Fruit fly (Drosophila melanogaster) whole organism, prepupa: Measurements from ENCODE around the gene CtsF.

Experiments used
- Blimp-1 ChIP-seq: fragments of 200-800 bp; sonication (Bioruptor generic); optimal IDR thresholded peaks from 3 replicates; lab custom pipeline; 2017; ENCODE audit warnings: missing biosample characterization, missing genetic modification characterization, mild to moderate bottlenecking, moderate library complexity, missing genetic modification reagents
- CG10631 ChIP-seq: fragments of 200-800 bp; sonication (Bioruptor generic); optimal IDR thresholded peaks from 2 replicates; lab custom pipeline; 2016; ENCODE audit warnings: missing biosample characterization, missing genetic modification characterization
- CG11294 ChIP-seq: fragments of 200-800 bp; sonication (Bioruptor generic); IDR thresholded peaks from 2 replicates; pipeline ENCODE4 v1.3.6; 2022; ENCODE audit warnings: missing biosample characterization, missing genetic modification characterization
- CG11762 ChIP-seq: fragments of 200-800 bp; sonication (Bioruptor generic); optimal IDR thresholded peaks from 3 replicates; lab custom pipeline; 2016; ENCODE audit warnings: missing biosample characterization, missing genetic modification characterization; ENCODE audit not compliant: insufficient read depth
- CG15336 ChIP-seq: fragments of 200-800 bp; sonication (Bioruptor generic); IDR thresholded peaks from 2 replicates; pipeline ENCODE4 v1.3.6; 2022; ENCODE audit warnings: missing biosample characterization, missing genetic modification characterization
- CG1621 ChIP-seq: fragments of 200-800 bp; sonication (Bioruptor generic); optimal IDR thresholded peaks from 3 replicates; lab custom pipeline; 2018; ENCODE audit warnings: missing biosample characterization, mild to moderate bottlenecking, missing genetic modification characterization
- CG3032 ChIP-seq: fragments of 200-800 bp; optimal IDR thresholded peaks from 2 replicates; lab custom pipeline; 2019; ENCODE audit warnings: missing biosample characterization, mild to moderate bottlenecking, missing genetic modification characterization, moderate library complexity
- CG31627 ChIP-seq: fragments of 200-800 bp; sonication (Bioruptor generic); optimal IDR thresholded peaks from 3 replicates; lab custom pipeline; 2016; ENCODE audit warnings: missing biosample characterization, missing genetic modification characterization
- CG32006 ChIP-seq: fragments of 200-800 bp; sonication (Bioruptor generic); optimal IDR thresholded peaks from 3 replicates; lab custom pipeline; 2017; ENCODE audit warnings: missing biosample characterization, mild to moderate bottlenecking, missing genetic modification characterization
- CG4318 ChIP-seq: fragments of 200-800 bp; sonication (Bioruptor generic); optimal IDR thresholded peaks from 3 replicates; lab custom pipeline; 2017; ENCODE audit warnings: missing biosample characterization, mild to moderate bottlenecking, missing genetic modification characterization
- CG6163 ChIP-seq: fragments of 200-800 bp; sonication (Bioruptor generic); IDR thresholded peaks from 3 replicates; pipeline ENCODE4 v1.3.6; 2022; ENCODE audit warnings: missing biosample characterization, missing genetic modification characterization
- CG6276 ChIP-seq: fragments of 200-800 bp; sonication (Bioruptor generic); optimal IDR thresholded peaks from 2 replicates; lab custom pipeline; 2017; ENCODE audit warnings: missing biosample characterization, mild to moderate bottlenecking, missing genetic modification characterization
- CG6808 ChIP-seq: fragments of 200-800 bp; sonication (Bioruptor generic); optimal IDR thresholded peaks from 3 replicates; lab custom pipeline; 2017; ENCODE audit warnings: missing biosample characterization, missing genetic modification characterization, mild to moderate bottlenecking, moderate library complexity, missing genetic modification reagents
- CG6854 ChIP-seq: fragments of 200-800 bp; sonication (Bioruptor generic); optimal IDR thresholded peaks from 2 replicates; lab custom pipeline; 2017; ENCODE audit warnings: missing biosample characterization, mild to moderate bottlenecking, missing genetic modification characterization
- CG7368 ChIP-seq: fragments of 200-800 bp; sonication (Bioruptor generic); optimal IDR thresholded peaks from 3 replicates; lab custom pipeline; 2016; ENCODE audit warnings: missing biosample characterization, missing genetic modification characterization
- CG9139 ChIP-seq: fragments of 200-800 bp; sonication (Bioruptor generic); optimal IDR thresholded peaks from 3 replicates; lab custom pipeline; 2017; ENCODE audit warnings: missing biosample characterization, mild to moderate bottlenecking, missing genetic modification characterization
- Eip75B ChIP-seq: fragments of 200-800 bp; sonication (Bioruptor generic); optimal IDR thresholded peaks from 3 replicates; lab custom pipeline; 2016; ENCODE audit warnings: missing biosample characterization, missing genetic modification characterization
- Eip78C ChIP-seq: fragments of 200-800 bp; sonication (Bioruptor generic); peaks from one replicate; lab custom pipeline; 2016; ENCODE audit warnings: missing biosample characterization, missing genetic modification characterization
- Ets21C ChIP-seq: fragments of 200-800 bp; sonication (Bioruptor generic); optimal IDR thresholded peaks from 3 replicates; lab custom pipeline; 2016; ENCODE audit warnings: missing biosample characterization, missing genetic modification characterization
- Hr4 ChIP-seq: fragments of 200-800 bp; sonication (Bioruptor generic); optimal IDR thresholded peaks from 3 replicates; lab custom pipeline; 2016; ENCODE audit warnings: missing biosample characterization, missing genetic modification characterization
- Met ChIP-seq: fragments of 200-800 bp; sonication (Bioruptor generic); optimal IDR thresholded peaks from 3 replicates; lab custom pipeline; 2016; ENCODE audit warnings: missing biosample characterization, missing genetic modification characterization
- Sox14 ChIP-seq: fragments of 200-800 bp; sonication (Bioruptor generic); optimal IDR thresholded peaks from 3 replicates; lab custom pipeline; 2016; ENCODE audit warnings: missing biosample characterization, missing genetic modification characterization
- achi ChIP-seq: fragments of 200-800 bp; sonication (Bioruptor generic); optimal IDR thresholded peaks from 3 replicates; lab custom pipeline; 2016; ENCODE audit warnings: missing biosample characterization, missing genetic modification characterization
- cyc ChIP-seq: fragments of 200-800 bp; sonication (Bioruptor generic); optimal IDR thresholded peaks from 3 replicates; lab custom pipeline; 2016; ENCODE audit warnings: missing biosample characterization, missing genetic modification characterization
- dac ChIP-seq: fragments of 200-800 bp; sonication (Bioruptor generic); optimal IDR thresholded peaks from 2 replicates; lab custom pipeline; 2017; ENCODE audit warnings: missing biosample characterization, mild to moderate bottlenecking, missing genetic modification characterization
- fd59A ChIP-seq: fragments of 200-800 bp; sonication (Bioruptor generic); optimal IDR thresholded peaks from 2 replicates; lab custom pipeline; 2017; ENCODE audit warnings: missing biosample characterization, mild to moderate bottlenecking, missing genetic modification characterization, missing genetic modification reagents
- fd85E ChIP-seq: fragments of 200-800 bp; sonication (Bioruptor generic); optimal IDR thresholded peaks from 3 replicates; lab custom pipeline; 2016; ENCODE audit warnings: missing biosample characterization, missing genetic modification characterization
- fkh ChIP-seq: fragments of 200-800 bp; sonication (Bioruptor generic); optimal IDR thresholded peaks from 3 replicates; lab custom pipeline; 2017; ENCODE audit warnings: missing biosample characterization, mild to moderate bottlenecking, missing genetic modification characterization, moderate library complexity
- lz ChIP-seq: fragments of 200-800 bp; sonication (Bioruptor generic); optimal IDR thresholded peaks from 3 replicates; lab custom pipeline; 2016; ENCODE audit warnings: missing biosample characterization, missing genetic modification characterization
- net ChIP-seq: fragments of 200-800 bp; sonication (Bioruptor generic); optimal IDR thresholded peaks from 3 replicates; lab custom pipeline; 2016; ENCODE audit warnings: missing biosample characterization, missing genetic modification characterization
- salr ChIP-seq, 2 experiments: fragments of 200-800 bp; sonication (Bioruptor generic); optimal IDR thresholded peaks; 3 replicates each; lab custom pipeline; 2016 to 2018; ENCODE audit warnings: missing biosample characterization in 2 of 2, missing genetic modification characterization in 2 of 2, mild to moderate bottlenecking in 1 of 2
- spab ChIP-seq: fragments of 200-800 bp; sonication (Bioruptor generic); optimal IDR thresholded peaks from 2 replicates; lab custom pipeline; 2017; ENCODE audit warnings: missing biosample characterization, mild to moderate bottlenecking, missing genetic modification characterization, missing genetic modification reagents
- ss ChIP-seq, 2 experiments: fragments of 200-800 bp; sonication (Bioruptor generic); optimal IDR thresholded peaks; 2 replicates in 1 of 2; 3 replicates in 1 of 2; lab custom pipeline; 2017 to 2018; ENCODE audit warnings: mild to moderate bottlenecking in 2 of 2, missing biosample characterization in 2 of 2, missing genetic modification characterization in 2 of 2, moderate library complexity in 1 of 2
- svp ChIP-seq: fragments of 200-800 bp; sonication (Bioruptor generic); peaks from one replicate; lab custom pipeline; 2016; ENCODE audit warnings: missing biosample characterization, missing genetic modification characterization
- topi ChIP-seq: fragments of 200-800 bp; sonication (Bioruptor generic); optimal IDR thresholded peaks from 3 replicates; lab custom pipeline; 2016; ENCODE audit warnings: missing biosample characterization, missing genetic modification characterization
- vri ChIP-seq: fragments of 200-800 bp; sonication (Bioruptor generic); optimal IDR thresholded peaks from 3 replicates; lab custom pipeline; 2016; ENCODE audit warnings: missing biosample characterization, mild to moderate bottlenecking, missing genetic modification characterization

CtsF gene

dm6 chr3R:5250530-5251242, 859 bp downstream of the CtsF start (continued):
- no peak for TF ChIP-seq fkh
- no peak for TF ChIP-seq Blimp-1 (GFP tag; lab: Kevin White, UChicago)
- peak; percentile 38 for TF ChIP-seq CG6276
- peak; percentile 54 for TF ChIP-seq vri (GFP tag; lab: Kevin White, UChicago)
- peak; percentile 62 for TF ChIP-seq Eip75B (GFP tag; lab: Kevin White, UChicago)
- peak; percentile 68 for TF ChIP-seq CG10631 (GFP tag; lab: Kevin White, UChicago)
- peak; percentile 66 for TF ChIP-seq cyc (GFP tag; lab: Kevin White, UChicago)
- peak; percentile 54 for TF ChIP-seq CG3032 (tag; lab: Kevin White, UChicago)
- peak; percentile 54 for TF ChIP-seq CG7368 (GFP tag; lab: Kevin White, UChicago)
- peak; percentile 24 for TF ChIP-seq spab (GFP tag; lab: Kevin White, UChicago)
- TF ChIP-seq CG6163 = peak; percentile 82
- TF ChIP-seq lz (GFP tag; lab: Kevin White, UChicago) = peak; percentile 48
- TF ChIP-seq net (GFP tag; lab: Kevin White, UChicago) = peak; percentile 65
- TF ChIP-seq achi (GFP tag; lab: Kevin White, UChicago) = peak; percentile 60
- peak; percentile 69 for TF ChIP-seq CG4318 (GFP tag; lab: Kevin White, UChicago)
- peak; percentile 25 for TF ChIP-seq fd59A (GFP tag; lab: Kevin White, UChicago)
- TF ChIP-seq CG32006 (GFP tag; lab: Kevin White, UChicago) = peak; percentile 78
- TF ChIP-seq CG31627 = peak; percentile 66
- no peak for TF ChIP-seq CG11294 (GFP tag; lab: Robert Waterston, UW)
- TF ChIP-seq salr (GFP tag; optimal IDR thresholded peaks at IDR 0.05; lab: Kevin White, UChicago) = peak; percentile 29 to 61
- TF ChIP-seq Hr4 = peak; percentile 76
- TF ChIP-seq CG9139 (GFP tag; lab: Kevin White, UChicago) = peak; percentile 11
- peak; percentile 62 for TF ChIP-seq dac (GFP tag; lab: Kevin White, UChicago)
- TF ChIP-seq ss (GFP tag; optimal IDR thresholded peaks at IDR 0.05; lab: Kevin White, UChicago) = peak in 1 of 2 experiments; percentile 58
- TF ChIP-seq fd85E (GFP tag; lab: Kevin White, UChicago) = peak; percentile 10
- TF ChIP-seq topi (GFP tag; lab: Kevin White, UChicago) = peak; percentile 61
- TF ChIP-seq CG15336 (GFP tag; lab: Robert Waterston, UW) = peak; percentile 63
- peak; percentile 61 for TF ChIP-seq Met
- TF ChIP-seq Eip78C (GFP tag; lab: Kevin White, UChicago) = peak; percentile 81

DNA sequence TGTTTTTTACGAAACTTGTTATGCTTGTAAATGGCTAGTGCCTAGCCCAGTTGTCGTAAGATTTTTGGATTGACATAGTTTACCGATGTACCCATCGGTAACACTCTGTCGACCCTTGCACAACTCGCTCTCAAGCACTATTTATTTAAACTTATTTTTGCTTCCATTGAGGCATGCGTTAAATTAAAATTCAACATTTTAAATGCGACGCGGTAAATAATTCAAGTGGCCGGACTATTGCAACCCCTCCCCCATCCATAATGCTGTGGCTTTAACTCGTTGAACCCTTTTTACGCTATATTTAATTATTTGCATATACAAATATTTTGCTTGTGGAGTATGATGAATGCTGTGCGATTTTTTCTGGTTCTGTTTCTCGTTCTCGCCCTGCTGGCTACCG, 2.2 kb downstream of the CtsF start:
- peak; percentile 6 for TF ChIP-seq CG3032 (tag; lab: Kevin White, UChicago)
- TF ChIP-seq Blimp-1 (GFP tag; lab: Kevin White, UChicago) = no peak
- TF ChIP-seq CG1621 (tag; lab: Kevin White, UChicago) = no peak
- TF ChIP-seq Hr4 = no peak
- no peak for TF ChIP-seq CG6276
- no peak for TF ChIP-seq CG4318 (GFP tag; lab: Kevin White, UChicago)
- peak; percentile 61 for TF ChIP-seq Eip78C (GFP tag; lab: Kevin White, UChicago)
- no peak for TF ChIP-seq Sox14 (GFP tag; lab: Kevin White, UChicago)
- no peak for TF ChIP-seq CG11762

- TF ChIP-seq Ets21C = no peak
- peak; percentile 25 for TF ChIP-seq Eip78C (GFP tag; lab: Kevin White, UChicago)
- TF ChIP-seq vri (GFP tag; lab: Kevin White, UChicago) = peak; percentile 43
- TF ChIP-seq CG6808 = no peak
- peak; percentile 86 for TF ChIP-seq svp (GFP tag; lab: Kevin White, UChicago)
- peak; percentile 20 for TF ChIP-seq CG6854
- TF ChIP-seq, all 60 proteins: peak for 4
Observed at dm6 chr3R:5246950-5247349, 4.6 kb downstream of the CtsF start.
